Fruit fly (Drosophila melanogaster) ovary, adult (tissue): Measurements from ENCODE around the gene FASN2.

Source experiments
- CG17801 ChIP-seq: fragments of 200-800 bp; optimal IDR thresholded peaks from 2 replicates; lab custom pipeline; 2019; ENCODE audit warnings: missing biosample characterization, mild to moderate bottlenecking, missing genetic modification characterization, moderate library complexity; ENCODE audit not compliant: partially characterized antibody

FASN2 gene

dm6 chr2L:3083510-3083909 lies 39.8 kb downstream of the FASN2 start:
- TF ChIP-seq CG17801 (GFP tag; lab: Kevin White, UChicago), result no peak

- TF ChIP-seq CG17801 (GFP tag; lab: Kevin White, UChicago), result no peak
These were observed 42.6 kb downstream of the FASN2 start for dm6 chr2L:3086290-3086876.

dm6 chr2L:3088238-3088874 lies 44.6 kb downstream of the FASN2 start:
- no peak for TF ChIP-seq CG17801 (GFP tag; lab: Kevin White, UChicago)

dm6 chr2L:3090245-3090644 lies 46.5 kb downstream of the FASN2 start:
- no peak for TF ChIP-seq CG17801 (GFP tag; lab: Kevin White, UChicago)

- no peak for TF ChIP-seq CG17801 (GFP tag; lab: Kevin White, UChicago)
These were observed 48.8 kb downstream of the FASN2 start for dm6 chr2L:3092535-3092934.

dm6 chr2L:3094901-3095777 lies 51.4 kb downstream of the FASN2 start:
- TF ChIP-seq CG17801 (GFP tag; lab: Kevin White, UChicago), result no peak

dm6 chr2L:3099930-3100329 lies 56.2 kb downstream of the FASN2 start:
- TF ChIP-seq CG17801 (GFP tag; lab: Kevin White, UChicago), result no peak

- TF ChIP-seq CG17801 (GFP tag; lab: Kevin White, UChicago), result no peak
These were observed 57.1 kb downstream of the FASN2 start for dm6 chr2L:3100812-3101211.
